Worm (Caenorhabditis elegans): ENCODE measurements around the gene nst-1.

Gene nst-1

ce11 chrII:8326228-8326960 is 43.4 kb upstream of the nst-1 start (continued):
- TF ChIP-seq madf-3 (GFP tag; IDR thresholded peaks at IDR 0.05) (peak; percentile 85), athp-1 (tag; optimal IDR thresholded peaks at IDR 0.05) (peak; percentile 14), snpc-3.4 (tag; optimal IDR thresholded peaks at IDR 0.05) (peak; percentile 67), Y53G8AR.9 (GFP tag; conservative IDR thresholded peaks at IDR 0.05) (0 out of 2 replicates have a peak, but pooled peaks have one; percentile 50), rec-8 (tag; optimal IDR thresholded peaks at IDR 0.05) (peak in 1 of 2 experiments; percentile 17), C17E4.6 (GFP tag; IDR thresholded peaks at IDR 0.05) (0 out of 2 replicates have a peak, but pooled peaks have one; percentile 5), F49E8.2 (tag; optimal IDR thresholded peaks at IDR 0.05; ENCODE audit: insufficient read depth) (peak; percentile 78), tlf-1 (GFP tag; optimal IDR thresholded peaks at IDR 0.05) (peak; percentile 51), unc-130 (GFP tag; optimal IDR thresholded peaks at IDR 0.05) (peak; percentile 38), lin-26 (GFP tag; IDR thresholded peaks at IDR 0.05) (0 out of 2 replicates have a peak, but pooled peaks have one; percentile 30)

- peak; percentile 23; the same call in 1 of the 2 replicates for TF ChIP-seq hmg-1.2 (GFP tag; IDR thresholded peaks at IDR 0.05)
- TF ChIP-seq attf-5 (GFP tag; optimal IDR thresholded peaks at IDR 0.05): peak; percentile 49
- no peak for TF ChIP-seq snpc-3.4 (tag; optimal IDR thresholded peaks at IDR 0.05)
- no peak for TF ChIP-seq F57C9.4 (tag; optimal IDR thresholded peaks at IDR 0.05)
- TF ChIP-seq atf-7 (tag; optimal IDR thresholded peaks at IDR 0.05): no peak
- TF ChIP-seq madf-6 (GFP tag; IDR thresholded peaks at IDR 0.05): peak; percentile 47
- no peak for TF ChIP-seq K11D2.4 (GFP tag; IDR thresholded peaks at IDR 0.05)
- no peak for TF ChIP-seq unc-62 (GFP tag; optimal IDR thresholded peaks at IDR 0.05)
- TF ChIP-seq tlf-1 (GFP tag; optimal IDR thresholded peaks at IDR 0.05): no peak
- no peak for TF ChIP-seq attf-3 (GFP tag; conservative IDR thresholded peaks at IDR 0.05)
- TF ChIP-seq F33H1.4 (GFP tag; IDR thresholded peaks at IDR 0.05): peak; percentile 19; the same call in 1 of the 2 replicates
- TF ChIP-seq C17E4.6 (GFP tag; IDR thresholded peaks at IDR 0.05): no peak
- 0 out of 2 replicates have a peak, but pooled peaks have one; percentile 16 for TF ChIP-seq mcd-1 (GFP tag; IDR thresholded peaks at IDR 0.05)
- TF ChIP-seq dox-1 (GFP tag; IDR thresholded peaks at IDR 0.05): 0 out of 2 replicates have a peak, but pooled peaks have one; percentile 25
- TF ChIP-seq let-607 (tag; optimal IDR thresholded peaks at IDR 0.05): no peak
- no peak for TF ChIP-seq Y79H2A.3 (GFP tag; conservative IDR thresholded peaks at IDR 0.05)
- TF ChIP-seq lin-26 (GFP tag; IDR thresholded peaks at IDR 0.05): 0 out of 2 replicates have a peak, but pooled peaks have one; percentile 10
- 0 out of 2 replicates have a peak, but pooled peaks have one; percentile 10 for TF ChIP-seq madf-3 (GFP tag; IDR thresholded peaks at IDR 0.05)
- TF ChIP-seq tbx-9 (tag; optimal IDR thresholded peaks at IDR 0.05; ENCODE audit: borderline replicate concordance): no peak
- TF ChIP-seq F22D6.2 (tag; optimal IDR thresholded peaks at IDR 0.05): no peak
- TF ChIP-seq ceh-100 (GFP tag; IDR thresholded peaks at IDR 0.05): peak; percentile 34; the same call in 1 of the 2 replicates
- TF ChIP-seq B0019.2 (GFP tag; conservative IDR thresholded peaks at IDR 0.05): no peak
- TF ChIP-seq repo-1 (tag; optimal IDR thresholded peaks at IDR 0.05): no peak
- no peak for TF ChIP-seq T26A5.8 (tag; optimal IDR thresholded peaks at IDR 0.05)
- TF ChIP-seq rpc-1 (optimal IDR thresholded peaks at IDR 0.05): peak; percentile 34
- TF ChIP-seq rpc-1 (tag; optimal IDR thresholded peaks at IDR 0.05): no peak
- TF ChIP-seq F23B12.7 (tag; optimal IDR thresholded peaks at IDR 0.05; ENCODE audit: insufficient read depth): peak; percentile 24
- peak; percentile 61 for TF ChIP-seq lin-54 (GFP tag; optimal IDR thresholded peaks at IDR 0.05)
- TF ChIP-seq lin-35 (GFP tag; optimal IDR thresholded peaks at IDR 0.05): peak in 1 of 3 experiments; percentile 30
- peak; percentile 14 for TF ChIP-seq snpc-1.3 (tag; optimal IDR thresholded peaks at IDR 0.05; ENCODE audit: insufficient read depth)
- no peak for TF ChIP-seq F37B4.10 (GFP tag; IDR thresholded peaks at IDR 0.05)
- no peak for TF ChIP-seq D2030.7 (GFP tag; IDR thresholded peaks at IDR 0.05)
- TF ChIP-seq ekl-4 (GFP tag; IDR thresholded peaks at IDR 0.05): no peak
- peak; percentile 46 for TF ChIP-seq ZK185.1 (tag; optimal IDR thresholded peaks at IDR 0.05; ENCODE audit: poor library complexity, severe bottlenecking)
- TF ChIP-seq snpc-4 (GFP tag; optimal IDR thresholded peaks at IDR 0.05): no peak
- TF ChIP-seq snpc-4 (tag; optimal IDR thresholded peaks at IDR 0.05): peak in 1 of 4 experiments; percentile 5
- no peak for TF ChIP-seq cebp-1 (GFP tag; IDR thresholded peaks at IDR 0.05)
- TF ChIP-seq cebp-1 (tag; optimal IDR thresholded peaks at IDR 0.05): peak; percentile 43
These were observed 42.1 kb upstream of the nst-1 start, which contains the start of the genes ran-3 and C26D10.3 for ce11 chrII:8325002-8325539. TSS of gene ran-3 (minus strand) at chrII:8325052. TSS of gene C26D10.3 (plus strand) at chrII:8325386.

Data from whole organism, young adult.